Worm (Caenorhabditis elegans): ENCODE data around the gene rexd-1.

- TF ChIP-seq pha-4 (tag; optimal IDR thresholded peaks at IDR 0.05) (no peak), sem-2 (GFP tag; optimal IDR thresholded peaks at IDR 0.05) (no peak), unc-62 (GFP tag; optimal IDR thresholded peaks at IDR 0.05) (no peak), lin-13 (tag; optimal IDR thresholded peaks at IDR 0.05) (no peak), nhr-12 (tag; optimal IDR thresholded peaks at IDR 0.05) (no peak), ceh-39 (tag; optimal IDR thresholded peaks at IDR 0.05) (no peak), tbx-8 (GFP tag; optimal IDR thresholded peaks at IDR 0.05) (no peak)
Observed at ce11 chrIII:1814285-1814684, 20.0 kb upstream of the rexd-1 start.

Data from whole organism, mixed stage, embryonic.